Fruit fly (Drosophila melanogaster): Measurements from ENCODE around the gene mtrm.

DNA sequence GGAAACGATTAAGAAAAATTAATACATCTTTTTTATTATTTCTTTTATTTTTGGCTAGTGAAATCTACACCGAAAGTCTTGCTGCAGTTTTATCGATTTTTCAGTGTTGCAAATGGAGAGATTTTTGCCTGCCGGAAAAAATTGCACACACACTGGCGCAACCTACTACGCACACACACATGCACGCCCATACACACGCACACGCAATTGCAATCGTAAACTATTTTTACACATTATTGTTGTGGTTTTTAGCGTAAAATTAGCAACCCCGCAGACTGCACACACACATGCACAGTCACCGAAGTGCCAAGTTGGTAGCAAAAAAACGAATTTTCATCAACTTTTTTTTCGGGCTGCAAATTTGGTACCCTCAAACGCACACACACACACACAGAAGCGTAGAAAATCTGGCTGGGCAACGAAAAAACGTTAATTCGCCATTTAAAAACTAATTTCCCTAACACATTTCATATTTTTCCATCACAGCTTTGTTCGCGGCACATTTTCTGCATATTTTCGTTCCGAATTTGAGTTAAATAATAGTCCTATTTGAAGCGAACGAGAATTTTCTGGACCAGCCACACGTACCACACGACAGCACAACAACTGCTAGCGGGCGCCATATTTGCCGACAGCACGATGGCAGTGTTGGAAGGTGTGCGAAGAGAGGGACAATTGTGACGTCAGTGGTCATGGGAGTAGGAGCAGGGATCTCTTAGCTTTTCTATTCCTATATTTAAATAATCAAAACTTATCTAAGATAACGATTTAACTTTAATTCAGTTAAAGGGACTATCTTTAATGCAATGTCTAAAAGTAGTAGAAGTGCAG, 29.1 kb downstream of the mtrm start, which contains the start of gene Unr:
- TF ChIP-seq CG16779 (tag; optimal IDR thresholded peaks at IDR 0.05): no peak
- peak; percentile 79 for TF ChIP-seq Smox (GFP tag; optimal IDR thresholded peaks at IDR 0.05)
- TF ChIP-seq Hr4 (GFP tag; optimal IDR thresholded peaks at IDR 0.05): peak; percentile 80
